Worm (Caenorhabditis elegans) whole organism, L2 larva: ENCODE measurements around the gene T08B1.1.

Experiments
- ZK546.5 ChIP-seq: sonication (generic microtip); optimal IDR thresholded peaks from 2 replicates; lab custom pipeline; 2017; ENCODE audit warnings: missing biosample characterization, missing genetic modification characterization
- aly-2 ChIP-seq: fragments of 150-350 bp; optimal IDR thresholded peaks from 2 replicates; lab custom pipeline; 2014; ENCODE audit warnings: missing biosample characterization, missing genetic modification characterization
- ama-1 ChIP-seq: fragments of 150-350 bp; optimal IDR thresholded peaks from 2 replicates; lab custom pipeline; 2018; ENCODE audit warnings: inconsistent platforms
- blmp-1 ChIP-seq: sonication (generic microtip); optimal IDR thresholded peaks from 2 replicates; lab custom pipeline; 2017; ENCODE audit warnings: missing genetic modification characterization, mild to moderate bottlenecking, missing compliant biosample characterization, antibody characterized with exemption, moderate library complexity; ENCODE audit not compliant: insufficient read depth
- ceh-82 ChIP-seq: fragments of 150-350 bp; optimal IDR thresholded peaks from 2 replicates; lab custom pipeline; 2014; ENCODE audit warnings: missing biosample characterization, missing genetic modification characterization
- elt-1 ChIP-seq: fragments of 150-350 bp; optimal IDR thresholded peaks from 2 replicates; lab custom pipeline; 2014; ENCODE audit warnings: missing biosample characterization, missing genetic modification characterization
- lin-13 ChIP-seq: fragments of 150-350 bp; optimal IDR thresholded peaks from 2 replicates; lab custom pipeline; 2014; ENCODE audit warnings: missing biosample characterization, missing genetic modification reagents, missing genetic modification characterization
- lsy-2 ChIP-seq, 2 experiments: fragments of 150-350 bp in 1 of 2; sonication (generic microtip) in 1 of 2; optimal IDR thresholded peaks; 2 replicates each; lab custom pipeline; 2014 to 2017; ENCODE audit warnings: missing biosample characterization in 2 of 2, missing genetic modification characterization in 2 of 2
- mdl-1 ChIP-seq, 2 experiments: fragments of 150-350 bp in 1 of 2; sonication (generic microtip) in 1 of 2; optimal IDR thresholded peaks; 2 replicates each; lab custom pipeline; 2017; ENCODE audit warnings: missing biosample characterization in 2 of 2, missing genetic modification characterization in 2 of 2
- nhr-12 ChIP-seq: fragments of 150-350 bp; optimal IDR thresholded peaks from 2 replicates; lab custom pipeline; 2014; ENCODE audit warnings: missing biosample characterization, missing genetic modification characterization
- unc-39 ChIP-seq: fragments of 150-350 bp; optimal IDR thresholded peaks from 2 replicates; lab custom pipeline; 2014; ENCODE audit warnings: missing biosample characterization, missing genetic modification characterization
- zag-1 ChIP-seq: fragments of 150-350 bp; optimal IDR thresholded peaks from 2 replicates; lab custom pipeline; 2014; ENCODE audit warnings: missing biosample characterization, missing genetic modification characterization

ce11 chrV:1998358-1998757 is 11.5 kb upstream of the T08B1.1 start:
- TF ChIP-seq lin-13 (GFP tag; lab: Kevin White, UChicago), result no peak
- TF ChIP-seq elt-1 (tag; lab: Kevin White, UChicago), result no peak
- no peak for TF ChIP-seq mdl-1 (tag; optimal IDR thresholded peaks at IDR 0.05; lab: Kevin White, UChicago)
- no peak for TF ChIP-seq nhr-12 (tag; lab: Kevin White, UChicago)
- no peak for TF ChIP-seq aly-2 (tag; lab: Kevin White, UChicago)
- no peak for TF ChIP-seq ama-1 (lab: Kevin White, UChicago)
- TF ChIP-seq ZK546.5 (tag; lab: Kevin White, UChicago), result no peak
- TF ChIP-seq unc-39 (tag; lab: Kevin White, UChicago), result no peak
- TF ChIP-seq blmp-1, result no peak
- TF ChIP-seq ceh-82, result no peak
- TF ChIP-seq lsy-2 (tag; optimal IDR thresholded peaks at IDR 0.05; lab: Kevin White, UChicago), result no peak
- no peak for TF ChIP-seq zag-1 (tag; lab: Kevin White, UChicago)
